Fruit fly (Drosophila melanogaster) whole organism, adult: ENCODE measurements around the gene CG15879.

Source experiments
- CG14711 ChIP-seq: fragments of 200-800 bp; sonication (Bioruptor generic); optimal IDR thresholded peaks from 2 replicates; lab custom pipeline; 2018; ENCODE audit warnings: missing biosample characterization, mild to moderate bottlenecking, missing genetic modification characterization, moderate library complexity
- CG33017 ChIP-seq: fragments of 200-800 bp; sonication (Bioruptor generic); optimal IDR thresholded peaks from 2 replicates; lab custom pipeline; 2018; ENCODE audit warnings: missing biosample characterization, mild to moderate bottlenecking, missing genetic modification characterization, moderate library complexity
- CG7045 ChIP-seq: fragments of 200-800 bp; sonication (Bioruptor generic); optimal IDR thresholded peaks from 2 replicates; lab custom pipeline; 2017; ENCODE audit warnings: missing biosample characterization, mild to moderate bottlenecking, missing genetic modification characterization
- Clk ChIP-seq: fragments of 200-800 bp; sonication (Bioruptor generic); optimal IDR thresholded peaks from 2 replicates; lab custom pipeline; 2017; ENCODE audit warnings: missing biosample characterization, missing genetic modification characterization
- Crg-1 ChIP-seq: fragments of 200-800 bp; sonication (Bioruptor generic); optimal IDR thresholded peaks from 2 replicates; lab custom pipeline; 2016; ENCODE audit warnings: missing biosample characterization, missing genetic modification characterization
- Mnt ChIP-seq: fragments of 200-800 bp; sonication (Bioruptor generic); optimal IDR thresholded peaks from 2 replicates; lab custom pipeline; 2016; ENCODE audit warnings: missing biosample characterization, mild to moderate bottlenecking, missing genetic modification characterization
- cic ChIP-seq: fragments of 200-800 bp; sonication (Bioruptor generic); optimal IDR thresholded peaks from 2 replicates; lab custom pipeline; 2017; ENCODE audit warnings: missing biosample characterization, mild to moderate bottlenecking, missing genetic modification characterization, moderate library complexity
- cnc ChIP-seq, 2 experiments: fragments of >200 bp; optimal IDR thresholded peaks; 2 replicates each; lab custom pipeline; 2017
- kay ChIP-seq: fragments of 200-800 bp; sonication (Bioruptor generic); peaks from one replicate; lab custom pipeline; 2016; ENCODE audit warnings: missing biosample characterization, missing genetic modification characterization, borderline replicate concordance
- ovo ChIP-seq: fragments of 200-800 bp; sonication (Bioruptor generic); optimal IDR thresholded peaks from 2 replicates; lab custom pipeline; 2016; ENCODE audit warnings: missing biosample characterization, missing genetic modification characterization
- pad ChIP-seq: fragments of 200-800 bp; sonication (Bioruptor generic); optimal IDR thresholded peaks from 3 replicates; lab custom pipeline; 2017; ENCODE audit warnings: missing biosample characterization, missing genetic modification characterization, mild to moderate bottlenecking, moderate library complexity, missing genetic modification reagents
- tj ChIP-seq: fragments of 200-800 bp; sonication (Bioruptor generic); optimal IDR thresholded peaks from 3 replicates; lab custom pipeline; 2017; ENCODE audit warnings: missing biosample characterization, mild to moderate bottlenecking, missing genetic modification characterization, moderate library complexity
- toe ChIP-seq: fragments of 200-800 bp; sonication (Bioruptor generic); optimal IDR thresholded peaks from 2 replicates; lab custom pipeline; 2016; ENCODE audit warnings: missing biosample characterization, missing genetic modification characterization

- TF ChIP-seq cnc (optimal IDR thresholded peaks at IDR 0.05; lab: Kevin White, UChicago): no peak
- TF ChIP-seq ovo (GFP tag; lab: Kevin White, UChicago): no peak
- TF ChIP-seq Crg-1 (GFP tag; lab: Kevin White, UChicago): no peak
- no peak for TF ChIP-seq CG14711
- no peak for TF ChIP-seq toe
- no peak for TF ChIP-seq pad
- TF ChIP-seq Mnt (GFP tag; lab: Kevin White, UChicago): no peak
- no peak for TF ChIP-seq Clk (GFP tag; lab: Kevin White, UChicago)
- TF ChIP-seq tj: no peak
- no peak for TF ChIP-seq kay
- no peak for TF ChIP-seq cic
- no peak for TF ChIP-seq CG7045 (GFP tag; lab: Kevin White, UChicago)
- TF ChIP-seq CG33017: no peak
These were observed 49.9 kb downstream of the CG15879 start for dm6 chr3L:2119002-2119401.
